Worm (Caenorhabditis elegans): Measurements from ENCODE around the gene C34D4.2.

The C34D4.2 gene

DNA sequence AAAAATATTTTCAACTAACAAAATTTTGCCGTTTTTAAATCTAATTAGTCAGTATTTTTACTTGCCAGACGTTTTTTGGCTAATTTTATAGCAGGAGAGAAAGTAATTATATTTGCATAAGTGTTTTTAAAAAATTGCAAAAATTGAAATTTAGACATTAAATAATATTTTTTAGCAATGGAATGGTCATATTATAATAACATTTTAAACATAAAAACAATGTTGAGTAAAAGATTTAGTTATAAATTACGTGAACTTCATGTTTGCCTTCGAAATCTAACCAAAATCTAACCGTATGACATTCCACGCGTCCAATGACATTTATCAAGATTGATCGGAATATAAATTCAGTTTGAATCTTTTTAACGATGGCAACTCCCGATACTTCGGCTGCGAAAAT is at the start of gene C34D4.2:
Gene C34D4.2, plus strand, starts transcription at position 301 of the 400 bp plus-strand sequence.
- TF ChIP-seq him-1 (tag; optimal IDR thresholded peaks at IDR 0.05) (no peak), dao-5 (tag; optimal IDR thresholded peaks at IDR 0.05) (no peak)

DNA sequence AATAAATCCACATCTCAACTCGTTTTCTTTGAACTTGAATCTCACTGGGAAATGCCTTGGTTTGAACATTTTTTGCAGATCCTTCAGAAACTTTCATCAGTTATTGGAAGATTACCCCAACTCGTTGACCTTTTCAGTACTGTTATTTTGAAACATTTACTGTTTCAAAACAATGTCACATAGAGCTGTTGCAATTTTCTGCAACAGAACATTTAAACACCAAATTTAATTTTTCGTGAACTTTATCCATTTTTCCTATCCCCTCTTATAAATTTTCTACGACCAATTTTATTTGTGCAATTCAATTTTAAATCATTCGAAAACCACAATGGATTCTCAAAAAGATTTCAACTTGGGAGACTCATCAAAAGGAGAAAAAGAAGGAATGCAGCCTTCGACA is 46.6 kb upstream of the C34D4.2 start, which contains the start of gene ZC477.2:
Gene ZC477.2, plus strand, starts transcription at position 301 of the 400 bp plus-strand sequence.
- no peak for TF ChIP-seq dao-5 (tag; optimal IDR thresholded peaks at IDR 0.05)
- no peak for TF ChIP-seq W03F9.2 (tag; optimal IDR thresholded peaks at IDR 0.05)

DNA sequence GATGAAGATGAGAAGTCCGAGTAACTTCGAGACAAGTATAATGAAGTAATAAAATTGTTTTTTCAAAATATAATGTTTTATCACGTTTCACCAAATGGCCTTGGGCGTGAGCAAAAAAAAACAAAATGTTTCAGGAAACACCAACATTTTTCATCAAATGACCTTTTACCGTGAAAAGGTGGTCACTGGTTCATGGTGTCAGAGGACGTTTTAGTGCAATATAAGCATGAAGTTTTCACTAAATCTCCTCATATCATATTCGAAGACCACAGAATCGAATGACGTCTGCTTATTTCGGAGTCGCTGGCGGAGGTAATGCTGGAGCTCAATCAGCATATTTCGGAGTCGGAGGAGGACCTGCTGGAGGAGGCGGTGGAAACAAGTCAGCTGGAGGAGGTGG is 43.1 kb upstream of the C34D4.2 start, which contains the start of the genes ZC477.7 and ssq-3:
Gene ZC477.7, minus strand, starts transcription at position 101 of the 400 bp plus-strand sequence.
Gene ssq-3, plus strand, starts transcription at position 251 of the 400 bp plus-strand sequence.
- TF ChIP-seq W03F9.2 (tag; optimal IDR thresholded peaks at IDR 0.05): no peak

DNA sequence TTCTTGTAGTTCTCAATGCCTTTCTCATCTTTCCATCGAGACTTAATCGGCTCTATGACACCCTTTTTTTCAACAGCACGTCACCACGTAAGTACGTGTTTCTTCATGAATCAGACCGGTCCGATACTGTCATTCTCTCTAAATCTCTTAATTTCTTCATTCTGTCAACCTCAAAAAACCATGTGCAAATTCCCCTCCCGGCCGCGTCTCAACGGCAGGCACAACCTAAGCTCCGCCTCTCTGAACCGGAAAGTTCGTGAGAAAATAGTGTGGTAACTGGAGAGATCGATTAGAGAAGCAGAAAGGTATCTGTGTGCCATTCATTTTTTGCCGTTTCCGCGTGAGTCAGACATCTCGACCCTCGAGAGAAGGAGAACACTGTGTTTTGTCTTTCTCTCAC is 39.9 kb upstream of the C34D4.2 start, which contains the start of gene nas-8:
Gene nas-8, plus strand, starts transcription at position 301 of the 400 bp plus-strand sequence.
- no peak for TF ChIP-seq dao-5 (tag; optimal IDR thresholded peaks at IDR 0.05)
- no peak for TF ChIP-seq him-1 (tag; optimal IDR thresholded peaks at IDR 0.05)
- no peak for TF ChIP-seq W03F9.2 (tag; optimal IDR thresholded peaks at IDR 0.05)

DNA sequence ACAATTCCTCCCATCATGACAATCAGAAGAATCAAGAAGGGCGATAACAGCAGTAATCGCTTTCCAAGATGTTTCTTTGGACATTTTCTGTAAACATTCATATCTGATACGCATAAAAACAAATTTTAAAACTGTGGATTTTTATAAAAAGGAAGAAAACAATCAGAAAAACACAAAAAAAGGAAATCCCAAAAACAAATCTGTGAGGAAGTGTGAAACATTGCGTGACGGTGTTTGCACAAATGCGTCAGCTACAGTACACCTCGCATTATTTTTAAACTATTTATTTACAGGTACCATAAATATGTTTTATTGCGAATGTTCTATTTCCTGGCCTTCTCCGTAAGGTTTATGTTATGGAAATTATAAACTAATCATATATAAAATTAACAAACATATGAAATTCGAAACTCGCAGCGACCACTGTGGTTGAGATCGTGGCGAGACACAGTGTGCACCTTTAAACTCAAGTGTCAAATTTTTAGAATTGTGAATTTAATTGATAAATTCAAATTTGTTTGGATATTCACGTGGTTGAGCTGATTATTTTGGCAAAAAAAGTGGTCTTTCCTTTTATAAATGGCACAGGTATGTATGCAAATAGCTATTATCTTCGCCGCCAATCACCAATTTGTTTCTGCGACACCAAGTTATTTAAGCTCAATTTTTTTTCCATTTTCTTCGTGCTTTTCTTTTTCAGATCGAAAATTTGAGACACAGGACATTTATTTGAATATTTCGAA is 33.0 kb upstream of the C34D4.2 start, which contains the start of the genes C34D4.10 and str-48:
Gene C34D4.10, minus strand, starts transcription at position 101 of the 743 bp plus-strand sequence.
Gene str-48, plus strand, starts transcription at position 693 of the 743 bp plus-strand sequence.
- TF ChIP-seq dao-5 (tag; optimal IDR thresholded peaks at IDR 0.05) (no peak), him-1 (tag; optimal IDR thresholded peaks at IDR 0.05) (no peak), W03F9.2 (tag; optimal IDR thresholded peaks at IDR 0.05) (no peak)

DNA sequence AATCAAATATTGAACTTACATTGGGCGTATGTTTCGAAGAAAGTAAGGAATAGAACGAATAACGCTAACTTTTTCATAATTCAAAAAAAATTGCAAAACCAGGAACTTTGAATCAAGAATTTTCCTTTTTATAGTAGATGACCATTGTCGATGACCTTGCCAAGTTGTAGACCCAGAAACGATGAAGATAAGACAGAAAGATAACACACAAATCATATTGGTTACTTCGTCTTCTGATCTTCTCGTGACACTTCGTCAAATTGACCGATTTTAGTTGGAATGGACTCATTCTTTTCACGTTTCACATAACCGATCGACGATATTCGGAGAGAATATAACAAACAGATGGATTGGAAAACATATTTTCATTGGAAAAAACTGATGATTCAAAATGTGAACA is 22.7 kb upstream of the C34D4.2 start, which contains the start of gene grsp-3:
Gene grsp-3, minus strand, starts transcription at position 149 of the 400 bp plus-strand sequence.
- TF ChIP-seq W03F9.2 (tag; optimal IDR thresholded peaks at IDR 0.05): no peak
- no peak for TF ChIP-seq him-1 (tag; optimal IDR thresholded peaks at IDR 0.05)
- TF ChIP-seq dao-5 (tag; optimal IDR thresholded peaks at IDR 0.05): no peak

DNA sequence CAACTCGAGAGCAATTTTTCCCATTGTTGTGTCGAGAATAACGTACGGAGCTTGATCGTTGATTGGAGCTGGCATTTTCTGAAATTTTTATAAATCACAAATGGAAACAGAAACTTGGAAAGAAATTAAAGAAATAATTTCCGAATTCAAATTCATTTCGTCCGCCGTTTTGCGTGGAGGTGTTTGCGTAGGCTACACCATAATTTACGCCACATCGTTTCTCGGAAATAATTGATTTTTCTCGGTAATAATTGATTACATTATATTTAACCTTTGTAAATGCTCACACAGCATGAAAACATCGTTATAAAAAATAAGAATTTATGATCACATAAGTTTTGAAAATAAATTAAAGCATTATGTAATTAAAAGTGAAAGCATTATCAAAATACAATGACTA is 21.3 kb upstream of the C34D4.2 start, which contains the start of gene cyn-12:
Gene cyn-12, minus strand, starts transcription at position 78 of the 400 bp plus-strand sequence.
- no peak for TF ChIP-seq him-1 (tag; optimal IDR thresholded peaks at IDR 0.05)
- no peak for TF ChIP-seq W03F9.2 (tag; optimal IDR thresholded peaks at IDR 0.05)
- TF ChIP-seq dao-5 (tag; optimal IDR thresholded peaks at IDR 0.05): no peak

DNA sequence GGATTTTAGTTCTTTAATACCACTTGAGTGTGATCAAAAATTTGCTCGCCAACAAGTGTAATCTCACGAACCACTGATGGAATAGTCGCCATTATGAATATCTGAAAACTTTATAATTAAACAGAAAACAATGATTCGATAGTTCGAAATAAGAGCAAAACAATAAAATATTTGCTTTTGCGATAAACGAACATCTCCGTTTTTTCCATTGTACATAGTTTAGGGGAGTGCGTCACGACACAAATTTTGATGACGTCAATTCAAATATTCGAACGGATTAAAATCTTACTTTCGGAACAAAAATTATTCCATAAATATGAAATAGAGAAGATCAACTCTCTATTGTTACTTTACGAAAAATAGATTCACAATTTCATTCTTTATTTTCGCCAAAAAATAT is 20.5 kb upstream of the C34D4.2 start, which contains the start of gene mutd-1:
Gene mutd-1, minus strand, starts transcription at position 101 of the 400 bp plus-strand sequence.
- TF ChIP-seq W03F9.2 (tag; optimal IDR thresholded peaks at IDR 0.05): no peak
- no peak for TF ChIP-seq him-1 (tag; optimal IDR thresholded peaks at IDR 0.05)
- no peak for TF ChIP-seq dao-5 (tag; optimal IDR thresholded peaks at IDR 0.05)

DNA sequence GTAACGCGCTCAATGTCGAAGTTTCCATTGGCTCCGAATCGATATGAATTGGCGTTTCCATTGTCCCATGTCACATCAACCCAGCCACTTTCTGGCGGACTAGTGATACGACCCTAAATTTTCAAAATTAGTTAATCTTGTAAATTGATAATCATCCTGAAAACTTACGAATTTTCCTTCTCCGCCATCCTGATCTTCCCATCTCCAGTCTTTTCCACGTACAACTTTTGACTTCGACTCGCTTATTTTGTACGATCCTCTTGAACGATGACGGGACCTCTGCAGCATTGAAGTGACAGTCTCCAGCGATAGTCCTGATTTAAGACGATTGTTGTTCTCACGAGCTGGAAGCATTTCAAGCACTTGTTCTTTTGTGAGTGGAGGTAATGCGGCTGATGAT is 15.3 kb upstream of the C34D4.2 start:
- TF ChIP-seq him-1 (tag; optimal IDR thresholded peaks at IDR 0.05) (no peak), W03F9.2 (tag; optimal IDR thresholded peaks at IDR 0.05) (no peak), dao-5 (tag; optimal IDR thresholded peaks at IDR 0.05) (no peak)

DNA sequence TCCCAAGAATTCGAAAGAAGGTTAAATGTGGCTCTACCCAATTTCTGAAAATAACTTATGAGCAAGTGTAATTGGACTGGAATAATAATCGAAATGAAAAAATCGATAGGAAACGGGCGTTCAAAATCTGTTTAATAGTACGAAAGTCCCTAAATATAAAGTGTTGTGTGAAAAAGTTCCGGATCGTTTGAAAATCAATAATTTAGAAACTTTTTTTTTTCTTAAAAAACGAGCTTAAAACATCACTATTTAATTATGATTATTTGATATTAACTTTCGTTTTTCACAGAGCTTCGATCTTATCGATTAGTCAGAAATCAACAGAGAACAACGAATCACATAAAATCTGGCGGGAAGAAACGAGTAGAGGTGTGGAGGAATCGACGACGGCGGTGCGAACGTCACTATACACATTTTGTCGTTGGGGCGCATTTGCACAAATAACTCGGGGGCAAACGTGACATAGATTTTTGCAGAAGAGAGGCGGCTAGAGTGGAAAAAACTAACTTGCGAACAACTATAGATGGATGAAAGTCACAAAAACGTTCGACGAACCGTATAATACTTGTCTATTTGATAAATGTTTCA is 9.7 kb upstream of the C34D4.2 start, which contains the start of gene hecd-1:
Gene hecd-1, minus strand, starts transcription at position 51 of the 588 bp plus-strand sequence.
- TF ChIP-seq him-1 (tag; optimal IDR thresholded peaks at IDR 0.05) (no peak), W03F9.2 (tag; optimal IDR thresholded peaks at IDR 0.05) (no peak)

DNA sequence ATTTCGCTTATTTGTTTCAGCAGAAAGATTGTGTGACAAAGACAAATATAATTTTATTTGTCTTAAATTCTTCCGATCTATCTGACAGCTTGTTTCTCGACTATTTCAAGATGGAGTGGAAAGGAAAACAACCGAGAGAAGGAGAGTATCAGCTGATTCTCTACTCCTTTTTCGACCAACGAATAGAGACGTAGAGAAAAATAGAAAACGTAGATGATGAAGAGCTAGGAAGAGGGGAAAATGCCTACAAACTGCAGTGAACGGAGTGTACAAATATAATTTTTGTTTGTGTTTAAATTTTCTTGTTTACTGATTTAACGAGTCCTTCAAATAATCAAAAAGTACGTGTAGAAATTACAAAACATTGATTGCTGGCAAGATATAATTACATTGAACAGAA is 6.7 kb upstream of the C34D4.2 start:
- no peak for TF ChIP-seq dao-5 (tag; optimal IDR thresholded peaks at IDR 0.05)
- TF ChIP-seq W03F9.2 (tag; optimal IDR thresholded peaks at IDR 0.05): peak; percentile 21

DNA sequence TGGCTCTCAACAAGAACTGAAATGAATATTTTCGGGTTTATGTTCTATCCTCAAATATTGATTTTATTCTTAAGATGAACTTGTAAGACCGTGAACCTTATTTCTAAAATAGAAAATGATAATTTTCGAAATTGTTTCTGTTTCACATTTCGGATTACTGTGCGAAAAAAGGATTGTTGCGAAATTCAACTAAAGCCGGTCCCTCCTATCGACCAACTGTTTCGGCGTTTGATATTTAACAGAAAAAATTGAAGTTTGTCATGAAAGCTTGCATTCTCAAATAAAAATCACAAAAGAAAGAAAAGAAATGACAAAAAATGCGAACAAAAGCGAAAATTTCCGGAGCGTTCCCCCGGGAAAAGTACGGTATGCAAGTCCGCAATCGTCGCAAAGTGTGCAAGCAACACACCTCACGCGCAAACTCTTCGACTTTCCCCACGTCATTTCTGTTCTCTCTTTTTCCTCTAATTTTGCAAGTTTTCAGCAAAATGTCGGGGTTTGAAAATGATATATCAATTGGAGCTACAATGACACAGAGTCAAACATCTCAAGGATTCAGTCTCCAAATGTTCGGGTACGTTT is 5.3 kb upstream of the C34D4.2 start, which contains the start of gene C34D4.4:
Gene C34D4.4, plus strand, starts transcription at position 342 of the 582 bp plus-strand sequence.
- TF ChIP-seq dao-5 (tag; optimal IDR thresholded peaks at IDR 0.05): no peak
- TF ChIP-seq W03F9.2 (tag; optimal IDR thresholded peaks at IDR 0.05): no peak
- TF ChIP-seq him-1 (tag; optimal IDR thresholded peaks at IDR 0.05): no peak

DNA sequence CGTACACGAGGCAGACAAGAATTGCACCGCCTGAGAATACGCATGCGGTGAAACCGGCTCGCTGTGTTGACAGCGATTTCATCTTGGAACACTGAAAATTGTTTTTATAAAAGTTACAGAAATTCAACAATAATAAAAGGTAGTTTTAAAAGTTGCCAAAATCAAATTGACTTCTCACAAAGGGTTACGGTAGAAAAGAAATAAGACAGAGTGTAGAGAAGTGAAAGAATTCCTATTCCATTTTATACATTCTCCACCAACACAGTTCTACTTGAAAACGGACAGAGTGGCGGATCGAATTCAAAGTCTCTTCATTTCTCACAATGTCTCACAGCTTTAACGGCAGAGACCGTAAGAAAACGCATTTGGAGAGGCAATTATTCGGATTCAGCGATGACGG is 2.0 kb upstream of the C34D4.2 start, which contains the start of gene col-113:
Gene col-113, minus strand, starts transcription at position 101 of the 400 bp plus-strand sequence.
- TF ChIP-seq dao-5 (tag; optimal IDR thresholded peaks at IDR 0.05) (no peak), him-1 (tag; optimal IDR thresholded peaks at IDR 0.05) (no peak), W03F9.2 (tag; optimal IDR thresholded peaks at IDR 0.05) (no peak)

All from whole organism, L4/young adult.